Fruit fly (Drosophila melanogaster): ENCODE data around the gene CG5498.

Gene CG5498

dm6 chr3L:20349333-20349924, 34.5 kb downstream of the CG5498 start:
- TF ChIP-seq svp (GFP tag) (peak; percentile 89), Sox14 (GFP tag; optimal IDR thresholded peaks at IDR 0.05) (peak; percentile 87), CG8119 (GFP tag; IDR thresholded peaks at IDR 0.05) (0 out of 3 replicates have a peak, but pooled peaks have one; percentile 32), Eip75B (GFP tag; optimal IDR thresholded peaks at IDR 0.05) (peak; percentile 13), Lpt (GFP tag; optimal IDR thresholded peaks at IDR 0.05) (no peak), CG15336 (GFP tag; IDR thresholded peaks at IDR 0.05) (peak; percentile 22; the same call in 1 of the 2 replicates), vri (GFP tag; optimal IDR thresholded peaks at IDR 0.05) (peak; percentile 25), Eip78C (GFP tag) (peak; percentile 73), CG6854 (GFP tag; optimal IDR thresholded peaks at IDR 0.05) (no peak)

dm6 chr3L:20348581-20349093, 35.3 kb downstream of the CG5498 start:
- TF ChIP-seq Eip78C (GFP tag) (peak; percentile 35), CG10631 (GFP tag; optimal IDR thresholded peaks at IDR 0.05) (no peak)

dm6 chr3L:20347762-20348580, 35.9 kb downstream of the CG5498 start, which contains the start of the genes Rbbp5 and eRF1:
Gene Rbbp5, minus strand, starts transcription at chr3L:20347942.
Gene eRF1, plus strand, starts transcription at chr3L:20348355.
- TF ChIP-seq cyc (GFP tag; optimal IDR thresholded peaks at IDR 0.05): peak; percentile 72
- peak; percentile 73 for TF ChIP-seq CG3919 (GFP tag; optimal IDR thresholded peaks at IDR 0.05)
- peak; percentile 51; the same call in 1 of the 2 replicates for TF ChIP-seq Gug (GFP tag; IDR thresholded peaks at IDR 0.05)
- TF ChIP-seq achi (GFP tag; optimal IDR thresholded peaks at IDR 0.05): peak; percentile 58
- TF ChIP-seq fkh (GFP tag; optimal IDR thresholded peaks at IDR 0.05): peak; percentile 56
- TF ChIP-seq svp (GFP tag): peak; percentile 82
- no peak for TF ChIP-seq Hr38 (GFP tag; optimal IDR thresholded peaks at IDR 0.05)
- TF ChIP-seq CG6854 (GFP tag; optimal IDR thresholded peaks at IDR 0.05): peak; percentile 63
- peak; percentile 71 for TF ChIP-seq Smox (GFP tag; optimal IDR thresholded peaks at IDR 0.05)
- TF ChIP-seq CG8319 (GFP tag; optimal IDR thresholded peaks at IDR 0.05): peak; percentile 36
- TF ChIP-seq Eip93F (GFP tag; optimal IDR thresholded peaks at IDR 0.05): peak; percentile 24
- peak; percentile 45 for TF ChIP-seq CG8632 (GFP tag; optimal IDR thresholded peaks at IDR 0.05)
- no peak for TF ChIP-seq CG8119 (GFP tag; IDR thresholded peaks at IDR 0.05)
- peak; percentile 60 for TF ChIP-seq CG11902 (GFP tag; optimal IDR thresholded peaks at IDR 0.05)
- TF ChIP-seq CG10669 (GFP tag; optimal IDR thresholded peaks at IDR 0.05): peak; percentile 34
- TF ChIP-seq CG7368 (GFP tag; optimal IDR thresholded peaks at IDR 0.05): peak; percentile 39
- TF ChIP-seq CG16779 (tag; optimal IDR thresholded peaks at IDR 0.05): no peak
- TF ChIP-seq Sox14 (GFP tag; optimal IDR thresholded peaks at IDR 0.05): peak; percentile 46
- TF ChIP-seq dsx (GFP tag; optimal IDR thresholded peaks at IDR 0.05; ENCODE audit: poor library complexity, severe bottlenecking): peak; percentile 51
- TF ChIP-seq fd59A (GFP tag; optimal IDR thresholded peaks at IDR 0.05): no peak
- no peak for TF ChIP-seq CG6163 (GFP tag; IDR thresholded peaks at IDR 0.05)
- TF ChIP-seq CG32006 (GFP tag; optimal IDR thresholded peaks at IDR 0.05): no peak
- TF ChIP-seq topi (GFP tag; optimal IDR thresholded peaks at IDR 0.05): peak; percentile 58
- TF ChIP-seq pdm3 (GFP tag; optimal IDR thresholded peaks at IDR 0.05): no peak
- TF ChIP-seq Sox15 (GFP tag; optimal IDR thresholded peaks at IDR 0.05): peak; percentile 51
- TF ChIP-seq Eip75B (GFP tag; optimal IDR thresholded peaks at IDR 0.05): peak; percentile 33
- TF ChIP-seq CG3032 (tag; optimal IDR thresholded peaks at IDR 0.05): peak; percentile 76
- peak; percentile 70 for TF ChIP-seq Eip78C (GFP tag)
- peak; percentile 45; the same call in 1 of the 2 replicates for TF ChIP-seq CG11294 (GFP tag; IDR thresholded peaks at IDR 0.05)
- TF ChIP-seq CG15336 (GFP tag; IDR thresholded peaks at IDR 0.05): no peak; the same call in none of the 2 replicates
- peak; percentile 66 for TF ChIP-seq Met (GFP tag; optimal IDR thresholded peaks at IDR 0.05)
- no peak for TF ChIP-seq dac (GFP tag; optimal IDR thresholded peaks at IDR 0.05)
- no peak for TF ChIP-seq fd85E (GFP tag; optimal IDR thresholded peaks at IDR 0.05)
- TF ChIP-seq CG11762 (GFP tag; optimal IDR thresholded peaks at IDR 0.05; ENCODE audit: insufficient read depth): peak; percentile 23
- peak; percentile 4 for TF ChIP-seq CG9139 (GFP tag; optimal IDR thresholded peaks at IDR 0.05)
- peak; percentile 53 for TF ChIP-seq net (GFP tag; optimal IDR thresholded peaks at IDR 0.05)
- TF ChIP-seq spab (GFP tag; optimal IDR thresholded peaks at IDR 0.05): no peak
- TF ChIP-seq acj6 (GFP tag; optimal IDR thresholded peaks at IDR 0.05): peak; percentile 76
- TF ChIP-seq eg (GFP tag; IDR thresholded peaks at IDR 0.05): no peak; the same call in 2 of the 3 replicates
- no peak for TF ChIP-seq CG6808 (GFP tag; optimal IDR thresholded peaks at IDR 0.05)
- peak; percentile 73 for TF ChIP-seq Hr4 (GFP tag; optimal IDR thresholded peaks at IDR 0.05)
- no peak for TF ChIP-seq vri (GFP tag; optimal IDR thresholded peaks at IDR 0.05)
